Worm (Caenorhabditis elegans) whole organism, late embryonic: Measurements from ENCODE around the gene F22B5.10.

Experiments used
- C38D4.7 ChIP-seq: fragments of 200-800 bp; sonication (Bioruptor generic); optimal IDR thresholded peaks from 2 replicates; lab custom pipeline; 2018; ENCODE audit warnings: mild to moderate bottlenecking, missing genetic modification characterization, moderate library complexity, missing compliant biosample characterization
- F13H6.1 ChIP-seq: sonication (generic microtip); optimal IDR thresholded peaks from 2 replicates; lab custom pipeline; 2016; ENCODE audit warnings: missing genetic modification characterization, missing compliant biosample characterization
- Y22D7AL.16 ChIP-seq: sonication (generic microtip); optimal IDR thresholded peaks from 2 replicates; lab custom pipeline; 2016; ENCODE audit warnings: missing genetic modification characterization, missing compliant biosample characterization
- ahr-1 ChIP-seq: sonication (generic microtip); optimal IDR thresholded peaks from 2 replicates; lab custom pipeline; 2016; ENCODE audit warnings: missing genetic modification characterization, missing compliant biosample characterization
- ceh-14 ChIP-seq: sonication (generic microtip); optimal IDR thresholded peaks from 2 replicates; lab custom pipeline; 2016; ENCODE audit warnings: missing genotype, missing genetic modification characterization, missing compliant biosample characterization
- ceh-2 ChIP-seq: sonication (generic microtip); optimal IDR thresholded peaks from 2 replicates; lab custom pipeline; 2016; ENCODE audit warnings: missing genotype, missing genetic modification characterization, missing compliant biosample characterization
- ceh-22 ChIP-seq: sonication (generic microtip); optimal IDR thresholded peaks from 2 replicates; lab custom pipeline; 2017; ENCODE audit warnings: missing biosample characterization, missing genetic modification characterization
- ceh-24 ChIP-seq: sonication (generic microtip); optimal IDR thresholded peaks from 2 replicates; lab custom pipeline; 2016; ENCODE audit warnings: mild to moderate bottlenecking, missing genetic modification characterization, missing compliant biosample characterization
- ceh-30 ChIP-seq: fragments of 150-350 bp; optimal IDR thresholded peaks from 2 replicates; lab custom pipeline; 2014; ENCODE audit warnings: missing biosample characterization, missing genetic modification characterization
- ceh-31 ChIP-seq: sonication (generic microtip); optimal IDR thresholded peaks from 2 replicates; lab custom pipeline; 2016; ENCODE audit warnings: missing genetic modification characterization, missing compliant biosample characterization
- ceh-34 ChIP-seq: sonication (generic microtip); optimal IDR thresholded peaks from 2 replicates; lab custom pipeline; 2016; ENCODE audit warnings: mild to moderate bottlenecking, missing genetic modification characterization, missing compliant biosample characterization
- ceh-6 ChIP-seq: fragments of 200-800 bp; sonication (Bioruptor generic); optimal IDR thresholded peaks from 2 replicates; lab custom pipeline; 2018; ENCODE audit warnings: mild to moderate bottlenecking, missing genetic modification characterization, missing compliant biosample characterization
- che-1 ChIP-seq: sonication (generic microtip); optimal IDR thresholded peaks from 2 replicates; lab custom pipeline; 2016; ENCODE audit warnings: mild to moderate bottlenecking, missing genetic modification characterization, missing compliant biosample characterization
- dve-1 ChIP-seq: sonication (generic microtip); optimal IDR thresholded peaks from 2 replicates; lab custom pipeline; 2017; ENCODE audit warnings: antibody characterized with exemption, mild to moderate bottlenecking, missing genetic modification characterization, missing compliant biosample characterization
- elt-2 ChIP-seq: sonication (generic microtip); optimal IDR thresholded peaks from 2 replicates; lab custom pipeline; 2016; ENCODE audit warnings: missing genetic modification reagents, missing genetic modification characterization, missing compliant biosample characterization
- eyg-1 ChIP-seq: sonication (generic microtip); optimal IDR thresholded peaks from 2 replicates; lab custom pipeline; 2016; ENCODE audit warnings: missing genotype, missing genetic modification characterization, missing compliant biosample characterization
- fax-1 ChIP-seq: sonication (generic microtip); optimal IDR thresholded peaks from 2 replicates; lab custom pipeline; 2016; ENCODE audit warnings: missing genotype, missing genetic modification characterization, missing compliant biosample characterization
- fkh-10 ChIP-seq: fragments of 150-350 bp; optimal IDR thresholded peaks from 2 replicates; lab custom pipeline; 2014; ENCODE audit warnings: missing biosample characterization, missing genetic modification reagents, missing genetic modification characterization
- fkh-6 ChIP-seq: sonication (generic microtip); optimal IDR thresholded peaks from 2 replicates; lab custom pipeline; 2016; ENCODE audit warnings: missing genetic modification characterization, missing compliant biosample characterization
- gmeb-2 ChIP-seq: sonication (generic microtip); optimal IDR thresholded peaks from 2 replicates; lab custom pipeline; 2016; ENCODE audit warnings: missing genetic modification characterization, inconsistent platforms, missing compliant biosample characterization
- hlh-15 ChIP-seq: sonication (generic microtip); optimal IDR thresholded peaks from 2 replicates; lab custom pipeline; 2016; ENCODE audit warnings: missing genetic modification characterization, missing compliant biosample characterization
- hlh-6 ChIP-seq: sonication (generic microtip); optimal IDR thresholded peaks from 2 replicates; lab custom pipeline; 2016; ENCODE audit warnings: missing genotype, missing genetic modification characterization, missing compliant biosample characterization
- lin-11 ChIP-seq: fragments of 200-800 bp; sonication (Bioruptor generic); optimal IDR thresholded peaks from 2 replicates; lab custom pipeline; 2018; ENCODE audit warnings: mild to moderate bottlenecking, missing genetic modification characterization, missing compliant biosample characterization
- madf-2 ChIP-seq: sonication (generic microtip); optimal IDR thresholded peaks from 2 replicates; lab custom pipeline; 2017; ENCODE audit warnings: missing genetic modification characterization, missing compliant biosample characterization
- nfya-1 ChIP-seq: sonication (generic microtip); optimal IDR thresholded peaks from 2 replicates; lab custom pipeline; 2017; ENCODE audit warnings: missing genetic modification characterization, mild to moderate bottlenecking, missing compliant biosample characterization, antibody characterized with exemption, moderate library complexity
- nhr-11 ChIP-seq: fragments of 150-350 bp; optimal IDR thresholded peaks from 2 replicates; lab custom pipeline; 2014; ENCODE audit warnings: missing biosample characterization, missing genetic modification characterization
- odd-2 ChIP-seq: sonication (generic microtip); optimal IDR thresholded peaks from 2 replicates; lab custom pipeline; 2017; ENCODE audit warnings: antibody characterized with exemption, mild to moderate bottlenecking, missing genetic modification characterization, missing compliant biosample characterization
- pat-9 ChIP-seq: fragments of 200-800 bp; sonication (Bioruptor generic); optimal IDR thresholded peaks from 2 replicates; lab custom pipeline; 2018; ENCODE audit warnings: mild to moderate bottlenecking, missing genetic modification characterization, moderate library complexity, missing compliant biosample characterization
- pha-2 ChIP-seq: sonication (generic microtip); optimal IDR thresholded peaks from 2 replicates; lab custom pipeline; 2017; ENCODE audit warnings: mild to moderate bottlenecking, missing genetic modification characterization, missing compliant biosample characterization
- pha-4 ChIP-seq: fragments of 150-350 bp; optimal IDR thresholded peaks from 2 replicates; lab custom pipeline; 2018; ENCODE audit warnings: missing biosample characterization, missing genetic modification reagents, missing genetic modification characterization
- pqm-1 ChIP-seq: sonication (generic microtip); optimal IDR thresholded peaks from 2 replicates; lab custom pipeline; 2016; ENCODE audit warnings: missing genetic modification characterization, missing compliant biosample characterization
- pros-1 ChIP-seq: fragments of 150-350 bp; optimal IDR thresholded peaks from 2 replicates; lab custom pipeline; 2014; ENCODE audit warnings: missing biosample characterization, missing genetic modification reagents, missing genetic modification characterization
- ref-2 ChIP-seq: sonication (generic microtip); optimal IDR thresholded peaks from 2 replicates; lab custom pipeline; 2016; ENCODE audit warnings: missing genetic modification characterization, missing compliant biosample characterization
- rnt-1 ChIP-seq: sonication (generic microtip); optimal IDR thresholded peaks from 2 replicates; lab custom pipeline; 2016; ENCODE audit warnings: missing genetic modification characterization, missing compliant biosample characterization
- sox-2 ChIP-seq: fragments of 200-800 bp; sonication (Bioruptor generic); IDR thresholded peaks from 2 replicates; pipeline ENCODE4 v1.3.6; 2022; ENCODE audit warnings: missing genetic modification reagents, missing genetic modification characterization, missing compliant biosample characterization
- sox-4 ChIP-seq: sonication (generic microtip); optimal IDR thresholded peaks from 2 replicates; lab custom pipeline; 2017; ENCODE audit warnings: mild to moderate bottlenecking, missing genetic modification characterization, inconsistent platforms, missing compliant biosample characterization
- syd-9 ChIP-seq: sonication (generic microtip); optimal IDR thresholded peaks from 2 replicates; lab custom pipeline; 2016; ENCODE audit warnings: mild to moderate bottlenecking, missing genetic modification characterization, moderate library complexity, missing compliant biosample characterization
- tbx-7 ChIP-seq: sonication (generic microtip); optimal IDR thresholded peaks from 2 replicates; lab custom pipeline; 2016; ENCODE audit warnings: missing genotype, missing genetic modification characterization, missing compliant biosample characterization
- ttx-3 ChIP-seq: sonication (generic microtip); optimal IDR thresholded peaks from 2 replicates; lab custom pipeline; 2016; ENCODE audit warnings: missing genetic modification reagents, missing genetic modification characterization, missing compliant biosample characterization
- unc-3 ChIP-seq, 2 experiments: fragments of 200-800 bp in 1 of 2; sonication (Bioruptor generic) in 1 of 2; sonication (generic microtip) in 1 of 2; conservative IDR thresholded peaks in 1 of 2; optimal IDR thresholded peaks in 1 of 2; 2 replicates each; pipeline versions ENCODE4 v1.3.6 to Lab custom; 2016 to 2022; ENCODE audit warnings: missing compliant biosample characterization in 2 of 2, missing genetic modification characterization in 2 of 2, missing genetic modification reagents in 1 of 2
- unc-42 ChIP-seq: sonication (generic microtip); optimal IDR thresholded peaks from 2 replicates; lab custom pipeline; 2016; ENCODE audit warnings: missing genotype, missing genetic modification characterization, missing compliant biosample characterization
- unc-86 ChIP-seq: sonication (generic microtip); optimal IDR thresholded peaks from 2 replicates; lab custom pipeline; 2016; ENCODE audit warnings: missing genetic modification characterization, missing compliant biosample characterization
- zip-5 ChIP-seq: sonication (generic microtip); optimal IDR thresholded peaks from 2 replicates; lab custom pipeline; 2016; ENCODE audit warnings: missing genetic modification characterization, missing compliant biosample characterization
- ztf-16 ChIP-seq: sonication (generic microtip); optimal IDR thresholded peaks from 2 replicates; lab custom pipeline; 2017; ENCODE audit warnings: missing genetic modification characterization, missing compliant biosample characterization

Gene F22B5.10

DNA sequence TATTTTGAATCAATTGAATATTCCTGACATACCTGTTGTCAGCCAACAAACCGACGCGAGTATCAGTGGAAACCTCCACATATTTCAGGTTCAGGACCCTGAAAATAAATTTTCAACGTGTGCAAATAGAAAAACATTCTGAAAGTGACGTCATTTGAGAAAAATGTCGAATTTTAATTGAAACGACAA, 38.3 kb upstream of the F22B5.10 start, which contains the start of gene F14E5.2:
F14E5.2 (minus strand) TSS at position 101 of the 189 bp plus-strand sequence.
- TF ChIP-seq fkh-10 (no peak), fkh-6 (no peak), Y22D7AL.16 (tag; lab: Kevin White, UChicago) (no peak), syd-9 (no peak), ceh-14 (tag; lab: Kevin White, UChicago) (no peak), hlh-6 (no peak), ttx-3 (tag; lab: Kevin White, UChicago) (no peak), ceh-31 (tag; lab: Kevin White, UChicago) (no peak), ceh-30 (tag; lab: Kevin White, UChicago) (no peak), unc-86 (tag; lab: Kevin White, UChicago) (no peak)

DNA sequence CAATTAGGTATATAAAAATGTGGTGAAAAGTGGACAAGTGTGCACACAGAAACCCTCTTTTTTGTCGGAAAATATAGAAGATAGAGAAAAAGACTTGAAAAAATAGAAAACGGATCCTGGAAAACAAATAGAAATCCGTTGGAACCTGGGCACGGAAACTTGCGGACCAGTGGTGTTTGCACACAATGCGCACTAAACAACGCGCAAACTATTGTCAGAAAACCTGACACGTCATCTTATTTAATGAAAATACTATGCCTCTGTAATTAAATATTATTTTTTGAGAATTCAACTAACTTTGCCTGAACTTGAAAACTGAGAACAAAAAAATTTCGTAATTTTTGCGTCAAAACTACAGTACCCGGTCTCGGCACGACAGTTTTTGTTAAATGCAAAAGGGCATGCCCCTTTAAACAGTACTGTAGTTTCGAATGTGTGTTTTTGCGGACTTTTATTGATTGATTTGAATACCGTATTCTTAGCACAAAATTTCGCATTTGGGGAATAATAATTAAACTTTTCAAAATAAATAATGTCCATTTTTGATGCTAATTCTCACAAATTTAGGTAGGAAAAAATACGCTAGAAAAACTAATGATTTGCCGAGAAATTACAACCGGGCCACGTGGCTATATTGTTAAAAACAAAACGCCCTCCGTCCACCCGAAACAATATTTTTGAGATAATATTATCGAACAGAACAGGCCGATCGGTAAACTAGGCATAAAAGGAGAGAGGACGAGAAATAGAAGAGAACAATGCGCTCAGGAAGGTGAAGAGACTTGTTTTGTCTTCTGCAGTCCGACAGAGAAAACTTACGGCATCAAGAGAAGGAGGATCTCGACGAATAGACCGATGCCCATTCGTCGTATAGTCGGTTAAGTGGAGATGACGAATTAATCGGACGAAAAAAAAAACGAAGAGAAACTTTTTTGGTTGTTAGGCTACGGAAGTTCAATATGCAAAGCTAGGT, 37.7 kb upstream of the F22B5.10 start:
- TF ChIP-seq odd-2 (tag; lab: Kevin White, UChicago) (no peak), rnt-1 (tag; lab: Kevin White, UChicago) (no peak), ceh-34 (tag; lab: Kevin White, UChicago) (no peak), ahr-1 (tag; lab: Kevin White, UChicago) (no peak), pqm-1 (tag; lab: Kevin White, UChicago) (no peak)

DNA sequence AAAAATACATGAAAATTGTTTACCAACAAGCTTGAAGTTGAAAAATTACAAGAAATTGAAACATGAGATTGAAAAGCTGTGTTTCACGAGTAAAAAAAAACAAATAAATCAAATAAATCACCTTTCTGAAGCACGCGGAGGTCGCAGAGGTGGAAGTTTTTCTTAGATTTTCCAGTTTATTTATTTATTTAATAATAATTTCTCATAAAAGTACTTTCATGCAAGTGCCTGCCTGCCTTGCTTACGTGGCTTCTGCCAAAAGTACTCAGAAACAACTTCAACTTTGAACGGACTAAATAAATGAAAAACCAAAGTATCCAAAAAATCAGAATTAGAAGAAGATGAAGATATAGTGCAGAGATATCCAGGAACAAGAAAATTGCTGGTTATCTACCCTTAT, 35.0 kb upstream of the F22B5.10 start, which contains the start of gene acp-2:
acp-2 (minus strand) TSS at position 101 of the 400 bp plus-strand sequence.
- TF ChIP-seq sox-2 (GFP tag; lab: Robert Waterston, UW) (no peak), ceh-22 (tag; lab: Kevin White, UChicago) (no peak), ref-2 (tag; lab: Kevin White, UChicago) (no peak), nfya-1 (no peak), ztf-16 (tag; lab: Kevin White, UChicago) (no peak), rnt-1 (tag; lab: Kevin White, UChicago) (no peak), pros-1 (tag; lab: Kevin White, UChicago) (no peak), pha-4 (tag; lab: Kevin White, UChicago) (no peak), ceh-34 (tag; lab: Kevin White, UChicago) (no peak), syd-9 (no peak), ceh-24 (tag; lab: Kevin White, UChicago) (no peak), dve-1 (tag; lab: Kevin White, UChicago) (no peak), ceh-14 (tag; lab: Kevin White, UChicago) (no peak), hlh-15 (tag; lab: Kevin White, UChicago) (no peak), pha-2 (tag; lab: Kevin White, UChicago) (no peak), F13H6.1 (tag; lab: Kevin White, UChicago) (no peak)

DNA sequence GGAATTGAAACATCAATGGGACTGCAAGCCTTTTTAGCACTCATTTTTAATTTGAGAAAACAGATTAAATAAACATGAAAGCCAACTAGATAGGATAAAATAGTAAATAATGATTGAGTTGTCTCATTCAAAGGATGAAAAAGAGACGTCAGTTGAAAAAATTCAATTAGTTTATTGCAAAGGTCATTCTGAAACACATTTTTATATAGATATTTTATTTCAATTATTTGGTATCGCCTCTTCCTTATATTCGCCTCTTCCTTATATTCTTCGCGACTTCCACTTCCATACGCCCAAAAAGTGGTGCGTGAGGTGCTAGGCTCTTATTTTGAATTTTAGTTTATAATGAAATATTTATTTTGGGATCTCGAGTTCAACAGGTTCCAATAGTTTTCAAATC, 32.0 kb upstream of the F22B5.10 start, which contains the start of gene acp-4:
acp-4 (minus strand) TSS at position 101 of the 400 bp plus-strand sequence.
- TF ChIP-seq nhr-11, result no peak
- no peak for TF ChIP-seq ceh-2 (tag; lab: Kevin White, UChicago)
- no peak for TF ChIP-seq tbx-7
- TF ChIP-seq unc-3 (GFP tag; conservative IDR thresholded peaks at IDR 0.05; lab: Robert Waterston, UW), result no peak
- TF ChIP-seq unc-3 (tag; optimal IDR thresholded peaks at IDR 0.05; lab: Kevin White, UChicago), result no peak

DNA sequence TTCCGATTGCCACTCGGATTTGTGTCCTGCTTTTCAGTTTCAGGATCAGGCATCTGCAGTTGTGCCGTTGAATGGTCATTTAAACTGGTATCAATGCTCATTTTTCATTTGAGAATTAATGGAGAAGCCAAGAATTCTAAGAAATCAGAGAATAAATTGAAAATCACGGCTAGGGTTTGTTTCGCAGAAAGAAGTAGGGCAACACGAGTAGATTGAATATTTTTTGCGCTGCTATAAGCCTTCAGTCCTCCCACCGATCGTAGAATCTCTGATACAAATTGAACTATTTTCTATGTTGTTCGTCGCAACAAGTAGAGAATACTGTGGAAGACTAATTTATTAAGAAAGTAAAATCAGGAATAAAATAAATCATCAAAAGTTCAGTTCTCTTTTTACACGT, 29.9 kb upstream of the F22B5.10 start, which contains the start of gene acp-3:
acp-3 (minus strand) TSS at position 101 of the 400 bp plus-strand sequence.
- TF ChIP-seq unc-42 (tag; lab: Kevin White, UChicago) (no peak), che-1 (tag; lab: Kevin White, UChicago) (no peak), eyg-1 (tag; lab: Kevin White, UChicago) (no peak), fax-1 (no peak), lin-11 (tag; lab: Kevin White, UChicago) (no peak), ceh-22 (tag; lab: Kevin White, UChicago) (no peak), tbx-7 (no peak), elt-2 (tag; lab: Kevin White, UChicago) (no peak), madf-2 (tag; lab: Kevin White, UChicago) (no peak), sox-4 (no peak), gmeb-2 (no peak), zip-5 (tag; lab: Kevin White, UChicago) (no peak), pha-2 (tag; lab: Kevin White, UChicago) (no peak), pat-9 (tag; lab: Kevin White, UChicago) (no peak), ceh-6 (GFP tag; lab: Kevin White, UChicago) (no peak), nhr-11 (no peak), C38D4.7 (no peak)
- TF ChIP-seq, all 69 proteins: peak for 0
